Fruit fly (Drosophila melanogaster) whole organism, prepupa: ENCODE measurements around the gene svp.

Experiments used
- Blimp-1 ChIP-seq: fragments of 200-800 bp; sonication (Bioruptor generic); optimal IDR thresholded peaks from 3 replicates; lab custom pipeline; 2017; ENCODE audit warnings: missing biosample characterization, missing genetic modification characterization, mild to moderate bottlenecking, moderate library complexity, missing genetic modification reagents
- CG10631 ChIP-seq: fragments of 200-800 bp; sonication (Bioruptor generic); optimal IDR thresholded peaks from 2 replicates; lab custom pipeline; 2016; ENCODE audit warnings: missing biosample characterization, missing genetic modification characterization
- CG10669 ChIP-seq: fragments of 200-800 bp; sonication (Bioruptor generic); optimal IDR thresholded peaks from 3 replicates; lab custom pipeline; 2018; ENCODE audit warnings: missing biosample characterization, mild to moderate bottlenecking, missing genetic modification characterization, moderate library complexity
- CG11294 ChIP-seq: fragments of 200-800 bp; sonication (Bioruptor generic); IDR thresholded peaks from 2 replicates; pipeline ENCODE4 v1.3.6; 2022; ENCODE audit warnings: missing biosample characterization, missing genetic modification characterization
- CG11762 ChIP-seq: fragments of 200-800 bp; sonication (Bioruptor generic); optimal IDR thresholded peaks from 3 replicates; lab custom pipeline; 2016; ENCODE audit warnings: missing biosample characterization, missing genetic modification characterization; ENCODE audit not compliant: insufficient read depth
- CG15336 ChIP-seq: fragments of 200-800 bp; sonication (Bioruptor generic); IDR thresholded peaks from 2 replicates; pipeline ENCODE4 v1.3.6; 2022; ENCODE audit warnings: missing biosample characterization, missing genetic modification characterization
- CG1621 ChIP-seq: fragments of 200-800 bp; sonication (Bioruptor generic); optimal IDR thresholded peaks from 3 replicates; lab custom pipeline; 2018; ENCODE audit warnings: missing biosample characterization, mild to moderate bottlenecking, missing genetic modification characterization
- CG16779 ChIP-seq: fragments of 200-800 bp; sonication (Bioruptor generic); optimal IDR thresholded peaks from 3 replicates; lab custom pipeline; 2017; ENCODE audit warnings: missing biosample characterization, mild to moderate bottlenecking, missing genetic modification characterization
- CG34406 ChIP-seq: fragments of 200-800 bp; sonication (Bioruptor generic); optimal IDR thresholded peaks from 3 replicates; lab custom pipeline; 2016; ENCODE audit warnings: missing biosample characterization, missing genetic modification characterization
- CG3919 ChIP-seq: fragments of 200-800 bp; sonication (Bioruptor generic); optimal IDR thresholded peaks from 3 replicates; lab custom pipeline; 2016; ENCODE audit warnings: missing biosample characterization, missing genetic modification characterization
- CG4318 ChIP-seq: fragments of 200-800 bp; sonication (Bioruptor generic); optimal IDR thresholded peaks from 3 replicates; lab custom pipeline; 2017; ENCODE audit warnings: missing biosample characterization, mild to moderate bottlenecking, missing genetic modification characterization
- CG6163 ChIP-seq: fragments of 200-800 bp; sonication (Bioruptor generic); IDR thresholded peaks from 3 replicates; pipeline ENCODE4 v1.3.6; 2022; ENCODE audit warnings: missing biosample characterization, missing genetic modification characterization
- CG7368 ChIP-seq: fragments of 200-800 bp; sonication (Bioruptor generic); optimal IDR thresholded peaks from 3 replicates; lab custom pipeline; 2016; ENCODE audit warnings: missing biosample characterization, missing genetic modification characterization
- CG8119 ChIP-seq: fragments of 200-800 bp; sonication (Bioruptor generic); IDR thresholded peaks from 3 replicates; pipeline ENCODE4 v1.3.6; 2022; ENCODE audit warnings: missing biosample characterization, missing genetic modification characterization
- CG8319 ChIP-seq: fragments of 200-800 bp; sonication (Bioruptor generic); optimal IDR thresholded peaks from 3 replicates; lab custom pipeline; 2016; ENCODE audit warnings: missing biosample characterization, missing genetic modification characterization
- CG9139 ChIP-seq: fragments of 200-800 bp; sonication (Bioruptor generic); optimal IDR thresholded peaks from 3 replicates; lab custom pipeline; 2017; ENCODE audit warnings: missing biosample characterization, mild to moderate bottlenecking, missing genetic modification characterization
- Eip75B ChIP-seq: fragments of 200-800 bp; sonication (Bioruptor generic); optimal IDR thresholded peaks from 3 replicates; lab custom pipeline; 2016; ENCODE audit warnings: missing biosample characterization, missing genetic modification characterization
- Eip78C ChIP-seq: fragments of 200-800 bp; sonication (Bioruptor generic); peaks from one replicate; lab custom pipeline; 2016; ENCODE audit warnings: missing biosample characterization, missing genetic modification characterization
- Eip93F ChIP-seq: fragments of 200-800 bp; sonication (Bioruptor generic); optimal IDR thresholded peaks from 2 replicates; lab custom pipeline; 2016; ENCODE audit warnings: missing biosample characterization, mild to moderate bottlenecking, missing genetic modification characterization
- Ets21C ChIP-seq: fragments of 200-800 bp; sonication (Bioruptor generic); optimal IDR thresholded peaks from 3 replicates; lab custom pipeline; 2016; ENCODE audit warnings: missing biosample characterization, missing genetic modification characterization
- Ets96B ChIP-seq: fragments of 200-800 bp; optimal IDR thresholded peaks from 2 replicates; lab custom pipeline; 2019; ENCODE audit warnings: missing biosample characterization, mild to moderate bottlenecking, missing genetic modification characterization, moderate library complexity
- Hr39 ChIP-seq: fragments of 200-800 bp; sonication (Bioruptor generic); optimal IDR thresholded peaks from 2 replicates; lab custom pipeline; 2016; ENCODE audit warnings: missing biosample characterization, missing genetic modification characterization
- Lpt ChIP-seq: fragments of 200-800 bp; sonication (Bioruptor generic); optimal IDR thresholded peaks from 3 replicates; lab custom pipeline; 2016; ENCODE audit warnings: missing biosample characterization, missing genetic modification characterization
- Met ChIP-seq: fragments of 200-800 bp; sonication (Bioruptor generic); optimal IDR thresholded peaks from 3 replicates; lab custom pipeline; 2016; ENCODE audit warnings: missing biosample characterization, missing genetic modification characterization
- OdsH ChIP-seq: fragments of 200-800 bp; sonication (Bioruptor generic); optimal IDR thresholded peaks from 3 replicates; lab custom pipeline; 2016; ENCODE audit warnings: missing biosample characterization, missing genetic modification characterization
- Sox102F ChIP-seq: fragments of 200-800 bp; sonication (Bioruptor generic); optimal IDR thresholded peaks from 2 replicates; lab custom pipeline; 2016; ENCODE audit warnings: missing biosample characterization, mild to moderate bottlenecking, missing genetic modification characterization
- Sox14 ChIP-seq: fragments of 200-800 bp; sonication (Bioruptor generic); optimal IDR thresholded peaks from 3 replicates; lab custom pipeline; 2016; ENCODE audit warnings: missing biosample characterization, missing genetic modification characterization
- Sox15 ChIP-seq: fragments of 200-800 bp; sonication (Bioruptor generic); optimal IDR thresholded peaks from 3 replicates; lab custom pipeline; 2016; ENCODE audit warnings: missing biosample characterization, missing genetic modification characterization
- achi ChIP-seq: fragments of 200-800 bp; sonication (Bioruptor generic); optimal IDR thresholded peaks from 3 replicates; lab custom pipeline; 2016; ENCODE audit warnings: missing biosample characterization, missing genetic modification characterization
- acj6 ChIP-seq: fragments of 200-800 bp; sonication (Bioruptor generic); optimal IDR thresholded peaks from 3 replicates; lab custom pipeline; 2016; ENCODE audit warnings: missing biosample characterization, missing genetic modification characterization
- cyc ChIP-seq: fragments of 200-800 bp; sonication (Bioruptor generic); optimal IDR thresholded peaks from 3 replicates; lab custom pipeline; 2016; ENCODE audit warnings: missing biosample characterization, missing genetic modification characterization
- dac ChIP-seq: fragments of 200-800 bp; sonication (Bioruptor generic); optimal IDR thresholded peaks from 2 replicates; lab custom pipeline; 2017; ENCODE audit warnings: missing biosample characterization, mild to moderate bottlenecking, missing genetic modification characterization
- dsx ChIP-seq: fragments of 200-800 bp; optimal IDR thresholded peaks from 3 replicates; lab custom pipeline; 2019; ENCODE audit warnings: missing biosample characterization, mild to moderate bottlenecking, missing genetic modification characterization, moderate library complexity; ENCODE audit not compliant: poor library complexity, severe bottlenecking
- eg ChIP-seq: fragments of 200-800 bp; sonication (Bioruptor generic); IDR thresholded peaks from 3 replicates; pipeline ENCODE4 v1.3.6; 2022; ENCODE audit warnings: missing biosample characterization, missing genetic modification characterization
- fd59A ChIP-seq: fragments of 200-800 bp; sonication (Bioruptor generic); optimal IDR thresholded peaks from 2 replicates; lab custom pipeline; 2017; ENCODE audit warnings: missing biosample characterization, mild to moderate bottlenecking, missing genetic modification characterization, missing genetic modification reagents
- fd85E ChIP-seq: fragments of 200-800 bp; sonication (Bioruptor generic); optimal IDR thresholded peaks from 3 replicates; lab custom pipeline; 2016; ENCODE audit warnings: missing biosample characterization, missing genetic modification characterization
- fkh ChIP-seq: fragments of 200-800 bp; sonication (Bioruptor generic); optimal IDR thresholded peaks from 3 replicates; lab custom pipeline; 2017; ENCODE audit warnings: missing biosample characterization, mild to moderate bottlenecking, missing genetic modification characterization, moderate library complexity
- net ChIP-seq: fragments of 200-800 bp; sonication (Bioruptor generic); optimal IDR thresholded peaks from 3 replicates; lab custom pipeline; 2016; ENCODE audit warnings: missing biosample characterization, missing genetic modification characterization
- salr ChIP-seq, 2 experiments: fragments of 200-800 bp; sonication (Bioruptor generic); optimal IDR thresholded peaks; 3 replicates each; lab custom pipeline; 2016 to 2018; ENCODE audit warnings: missing biosample characterization in 2 of 2, missing genetic modification characterization in 2 of 2, mild to moderate bottlenecking in 1 of 2
- spab ChIP-seq: fragments of 200-800 bp; sonication (Bioruptor generic); optimal IDR thresholded peaks from 2 replicates; lab custom pipeline; 2017; ENCODE audit warnings: missing biosample characterization, mild to moderate bottlenecking, missing genetic modification characterization, missing genetic modification reagents
- ss ChIP-seq, 2 experiments: fragments of 200-800 bp; sonication (Bioruptor generic); optimal IDR thresholded peaks; 2 replicates in 1 of 2; 3 replicates in 1 of 2; lab custom pipeline; 2017 to 2018; ENCODE audit warnings: mild to moderate bottlenecking in 2 of 2, missing biosample characterization in 2 of 2, missing genetic modification characterization in 2 of 2, moderate library complexity in 1 of 2
- svp ChIP-seq: fragments of 200-800 bp; sonication (Bioruptor generic); peaks from one replicate; lab custom pipeline; 2016; ENCODE audit warnings: missing biosample characterization, missing genetic modification characterization
- topi ChIP-seq: fragments of 200-800 bp; sonication (Bioruptor generic); optimal IDR thresholded peaks from 3 replicates; lab custom pipeline; 2016; ENCODE audit warnings: missing biosample characterization, missing genetic modification characterization
- vri ChIP-seq: fragments of 200-800 bp; sonication (Bioruptor generic); optimal IDR thresholded peaks from 3 replicates; lab custom pipeline; 2016; ENCODE audit warnings: missing biosample characterization, mild to moderate bottlenecking, missing genetic modification characterization

svp gene

DNA sequence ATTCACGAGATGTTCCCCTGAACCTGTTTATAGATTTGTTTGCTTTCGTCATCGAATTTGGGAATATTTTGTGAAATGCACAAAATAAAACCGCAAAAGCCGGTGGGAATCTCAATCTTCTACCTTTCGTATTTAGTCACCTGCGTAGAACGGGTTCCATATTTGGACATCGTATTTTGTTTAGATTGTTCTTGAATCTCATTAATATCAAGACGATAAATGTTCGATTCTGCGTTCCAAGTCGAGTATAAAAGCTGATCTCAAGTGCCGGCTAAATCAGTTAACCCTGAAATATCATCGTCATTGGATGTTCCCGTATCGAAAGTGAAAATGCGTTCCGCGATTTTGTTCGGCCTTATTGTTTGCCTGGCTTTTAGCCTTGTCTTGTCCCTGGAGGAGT, 12.1 kb downstream of the svp start, which contains the start of gene CG17738:
TSS of gene CG17738 (plus strand) at position 301 of the 400 bp plus-strand sequence.
- TF ChIP-seq CG16779 (tag; lab: Kevin White, UChicago), result no peak
- no peak for TF ChIP-seq OdsH
- no peak for TF ChIP-seq CG9139
- no peak for TF ChIP-seq topi (GFP tag; lab: Kevin White, UChicago)
- no peak for TF ChIP-seq CG11762
- no peak for TF ChIP-seq achi (GFP tag; lab: Kevin White, UChicago)
- TF ChIP-seq fkh (GFP tag; lab: Kevin White, UChicago), result no peak
- no peak for TF ChIP-seq svp (GFP tag; lab: Kevin White, UChicago)
- no peak for TF ChIP-seq CG15336 (GFP tag; lab: Robert Waterston, UW)
- no peak for TF ChIP-seq CG3919 (GFP tag; lab: Kevin White, UChicago)
- no peak for TF ChIP-seq salr (GFP tag; optimal IDR thresholded peaks at IDR 0.05; lab: Kevin White, UChicago)
- TF ChIP-seq fd59A, result no peak
- TF ChIP-seq Ets21C (GFP tag; lab: Kevin White, UChicago), result no peak
- TF ChIP-seq Ets96B (tag; lab: Kevin White, UChicago), result no peak
- no peak for TF ChIP-seq ss (GFP tag; optimal IDR thresholded peaks at IDR 0.05; lab: Kevin White, UChicago)
- TF ChIP-seq dsx (GFP tag; lab: Kevin White, UChicago), result no peak
- TF ChIP-seq Sox14, result no peak
- TF ChIP-seq CG11294, result no peak

dm6 chr3R:12272826-12273225, 14.3 kb downstream of the svp start, which contains the start of gene Sfp87B:
Gene Sfp87B, plus strand, starts transcription at chr3R:12273126.
- TF ChIP-seq vri (GFP tag; lab: Kevin White, UChicago) (no peak), CG7368 (GFP tag; lab: Kevin White, UChicago) (no peak), cyc (GFP tag; lab: Kevin White, UChicago) (no peak), topi (GFP tag; lab: Kevin White, UChicago) (no peak), Sox15 (GFP tag; lab: Kevin White, UChicago) (no peak), ss (GFP tag; optimal IDR thresholded peaks at IDR 0.05; lab: Kevin White, UChicago) (no peak), CG8319 (no peak), svp (GFP tag; lab: Kevin White, UChicago) (no peak), CG34406 (GFP tag; lab: Kevin White, UChicago) (no peak), CG1621 (tag; lab: Kevin White, UChicago) (no peak), net (GFP tag; lab: Kevin White, UChicago) (no peak), CG11294 (no peak), Hr39 (GFP tag; lab: Kevin White, UChicago) (no peak)

- TF ChIP-seq fd85E (GFP tag; lab: Kevin White, UChicago) (no peak), dsx (GFP tag; lab: Kevin White, UChicago) (peak; percentile 17), CG6163 (GFP tag; lab: Robert Waterston, UW) (0 out of 3 replicates have a peak, but pooled peaks have one; percentile 16), CG4318 (GFP tag; lab: Kevin White, UChicago) (no peak), Sox102F (GFP tag; lab: Kevin White, UChicago) (no peak), CG10669 (GFP tag; lab: Kevin White, UChicago) (no peak), CG7368 (GFP tag; lab: Kevin White, UChicago) (peak; percentile 32), svp (GFP tag; lab: Kevin White, UChicago) (peak; percentile 100)
- TF ChIP-seq, all 60 proteins: peak for 4
Measured at dm6 chr3R:12279019-12279418, 20.5 kb downstream of the svp start.

DNA sequence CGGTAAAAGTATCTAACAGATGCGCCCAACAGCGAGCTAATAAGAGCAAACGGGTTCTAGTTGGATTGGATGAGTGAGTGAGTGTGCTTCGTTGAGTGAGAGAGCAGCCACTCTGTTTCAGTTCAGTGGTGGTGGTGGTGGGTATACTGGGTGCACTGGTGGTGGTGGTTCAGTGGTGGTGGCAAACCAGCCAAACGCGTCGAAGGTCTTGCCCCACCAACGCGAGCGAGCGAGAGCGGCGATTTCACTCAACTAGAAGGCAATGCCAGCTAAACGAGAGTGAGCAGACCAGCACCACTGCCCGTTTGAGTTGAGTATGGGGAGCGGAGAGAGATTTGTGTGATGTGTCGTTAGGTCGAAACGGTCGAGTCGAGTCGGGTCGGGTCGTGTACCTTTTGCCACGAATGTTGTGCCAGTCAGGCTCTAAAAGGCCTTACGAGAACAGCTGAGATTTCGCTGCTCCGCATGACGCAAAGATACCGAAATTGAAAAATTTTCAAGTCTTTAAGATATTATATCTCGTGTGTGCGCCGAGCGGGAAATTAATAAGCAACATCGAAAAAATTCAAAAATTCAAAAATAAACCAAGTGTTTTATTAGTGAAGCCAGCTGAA, 22.3 kb downstream of the svp start:
- TF ChIP-seq svp (GFP tag; lab: Kevin White, UChicago) (peak; percentile 100), Met (GFP tag; lab: Kevin White, UChicago) (no peak), CG1621 (tag; lab: Kevin White, UChicago) (peak; percentile 16), acj6 (GFP tag; lab: Kevin White, UChicago) (no peak), Blimp-1 (GFP tag; lab: Kevin White, UChicago) (no peak), CG4318 (GFP tag; lab: Kevin White, UChicago) (no peak), eg (GFP tag; lab: Robert Waterston, UW) (peak; percentile 42; the same call in 1 of the 3 replicates), CG9139 (peak; percentile 20), CG7368 (GFP tag; lab: Kevin White, UChicago) (peak; percentile 62), spab (GFP tag; lab: Kevin White, UChicago) (no peak), Eip78C (peak; percentile 79), dac (GFP tag; lab: Kevin White, UChicago) (no peak), dsx (GFP tag; lab: Kevin White, UChicago) (peak; percentile 21), Sox15 (GFP tag; lab: Kevin White, UChicago) (no peak), CG8119 (GFP tag; lab: Robert Waterston, UW) (peak; percentile 46; the same call in 2 of the 3 replicates), Eip75B (GFP tag; lab: Kevin White, UChicago) (peak; percentile 7), CG34406 (GFP tag; lab: Kevin White, UChicago) (no peak), Lpt (GFP tag; lab: Kevin White, UChicago) (peak; percentile 3), Eip93F (GFP tag; lab: Kevin White, UChicago) (no peak), CG10631 (no peak)
